Fruit fly (Drosophila melanogaster): Measurements from ENCODE around the gene Hel89B.
A peak's percentile ranks its signal among the peaks of the same experiment; 100 is the strongest.

Gene Hel89B

dm6 chr3R:15984483-15985118, 11.5 kb downstream of the Hel89B start (continued):
- no peak for TF ChIP-seq gsb (GFP tag; IDR thresholded peaks at IDR 0.05)
- no peak for TF ChIP-seq maf-S (GFP tag; optimal IDR thresholded peaks at IDR 0.05)
- no peak for TF ChIP-seq Mes4 (GFP tag; optimal IDR thresholded peaks at IDR 0.05)
- TF ChIP-seq fu2 (GFP tag; optimal IDR thresholded peaks at IDR 0.05) = no peak
- TF ChIP-seq ewg (GFP tag; optimal IDR thresholded peaks at IDR 0.05) = no peak
- no peak for TF ChIP-seq CG10147 (GFP tag; optimal IDR thresholded peaks at IDR 0.05)
- no peak for TF ChIP-seq CG4282 (GFP tag; optimal IDR thresholded peaks at IDR 0.05)
- TF ChIP-seq CG12391 (tag; optimal IDR thresholded peaks at IDR 0.05) = peak; percentile 69
- no peak for TF ChIP-seq Deaf1 (tag; optimal IDR thresholded peaks at IDR 0.05)
- TF ChIP-seq Dref (GFP tag; IDR thresholded peaks at IDR 0.05) = no peak
- TF ChIP-seq repo (GFP tag; optimal IDR thresholded peaks at IDR 0.05) = no peak
- TF ChIP-seq CG15073 (GFP tag; optimal IDR thresholded peaks at IDR 0.05) = no peak
- TF ChIP-seq Abd-B (GFP tag; optimal IDR thresholded peaks at IDR 0.05) = no peak
- no peak for TF ChIP-seq sima (GFP tag; optimal IDR thresholded peaks at IDR 0.05)
- peak; percentile 60; the same call in 1 of the 2 replicates for TF ChIP-seq stc (GFP tag; IDR thresholded peaks at IDR 0.05)
- TF ChIP-seq nom (GFP tag; optimal IDR thresholded peaks at IDR 0.05) = peak; percentile 94
- TF ChIP-seq CG15601 (tag; optimal IDR thresholded peaks at IDR 0.05) = peak; percentile 52
- TF ChIP-seq CG11247 (GFP tag; IDR thresholded peaks at IDR 0.05) = no peak
- TF ChIP-seq Sry-β (GFP tag; optimal IDR thresholded peaks at IDR 0.05) = no peak
- no peak for TF ChIP-seq CG10565 (GFP tag; optimal IDR thresholded peaks at IDR 0.05)
- peak; percentile 27 for TF ChIP-seq Spps (tag; optimal IDR thresholded peaks at IDR 0.05)
- no peak for TF ChIP-seq CG7987 (GFP tag; optimal IDR thresholded peaks at IDR 0.05)
- TF ChIP-seq CG6683 (GFP tag; optimal IDR thresholded peaks at IDR 0.05) = no peak
- peak; percentile 58 for TF ChIP-seq Blimp-1 (GFP tag; optimal IDR thresholded peaks at IDR 0.05)
- no peak for TF ChIP-seq sqz (GFP tag; optimal IDR thresholded peaks at IDR 0.05)
- TF ChIP-seq CG10431 (GFP tag; optimal IDR thresholded peaks at IDR 0.05) = no peak
- TF ChIP-seq Poxn (GFP tag; IDR thresholded peaks at IDR 0.05) = no peak
- no peak for TF ChIP-seq sens-2 (GFP tag; IDR thresholded peaks at IDR 0.05)
- TF ChIP-seq Hr39 (optimal IDR thresholded peaks at IDR 0.05) = peak; percentile 17
- peak in 1 of 2 experiments; percentile 39 for TF ChIP-seq Hr78 (GFP tag; optimal IDR thresholded peaks at IDR 0.05)
- TF ChIP-seq chn (GFP tag; optimal IDR thresholded peaks at IDR 0.05) = no peak
- no peak for TF ChIP-seq dimm (GFP tag; IDR thresholded peaks at IDR 0.05)
- TF ChIP-seq ems (GFP tag; optimal IDR thresholded peaks at IDR 0.05) = no peak
- TF ChIP-seq bcd (GFP tag; optimal IDR thresholded peaks at IDR 0.05) = peak; percentile 23
- TF ChIP-seq CrebB (tag; optimal IDR thresholded peaks at IDR 0.05) = no peak
- TF ChIP-seq ind (GFP tag; optimal IDR thresholded peaks at IDR 0.05) = peak; percentile 9
- peak; percentile 10 for TF ChIP-seq CG16815 (GFP tag; optimal IDR thresholded peaks at IDR 0.05)
- no peak for TF ChIP-seq Vsx1 (GFP tag; optimal IDR thresholded peaks at IDR 0.05)
- TF ChIP-seq Oaz (GFP tag; IDR thresholded peaks at IDR 0.05) = no peak
- peak; percentile 91 for TF ChIP-seq GATAe (GFP tag; conservative IDR thresholded peaks at IDR 0.05)
- no peak for TF ChIP-seq CG5180 (GFP tag; optimal IDR thresholded peaks at IDR 0.05)
- TF ChIP-seq CG7963 (GFP tag; IDR thresholded peaks at IDR 0.05; ENCODE audit: partially characterized antibody) = no peak
- TF ChIP-seq CG5245 (GFP tag; optimal IDR thresholded peaks at IDR 0.05) = no peak
- TF ChIP-seq dati (GFP tag; IDR thresholded peaks at IDR 0.05) = 0 out of 2 replicates have a peak, but pooled peaks have one; percentile 16
- no peak for TF ChIP-seq CG7745 (tag; optimal IDR thresholded peaks at IDR 0.05)
- TF ChIP-seq Hr3 (GFP tag; optimal IDR thresholded peaks at IDR 0.05) = no peak
- TF ChIP-seq hb (GFP tag; IDR thresholded peaks at IDR 0.05; ENCODE audit: partially characterized antibody) = no peak
- TF ChIP-seq Neu2 (GFP tag; optimal IDR thresholded peaks at IDR 0.05; ENCODE audit: borderline replicate concordance) = no peak
- peak; percentile 11 for TF ChIP-seq tap (tag; optimal IDR thresholded peaks at IDR 0.05)
- no peak for TF ChIP-seq bbx (GFP tag; IDR thresholded peaks at IDR 0.05; ENCODE audit: partially characterized antibody)
